Fruit fly (Drosophila melanogaster): ENCODE results near the gene DCTN5-p25.

- TF ChIP-seq CG8478 (optimal IDR thresholded peaks at IDR 0.05) (no peak), CTCF (optimal IDR thresholded peaks at IDR 0.05) (no peak)
Observed at dm6 chr2L:15043718-15044117, 38.2 kb downstream of the DCTN5-p25 start.

All from S2 (cell line).